Fruit fly (Drosophila melanogaster): ENCODE results near the gene RPA2.

Gene RPA2

dm6 chr2L:20913528-20913927 lies 12.4 kb downstream of the RPA2 start (continued):
- TF ChIP-seq CG10267 (tag; optimal IDR thresholded peaks at IDR 0.05) (no peak), crp (GFP tag; optimal IDR thresholded peaks at IDR 0.05) (no peak)

dm6 chr2L:20912789-20913300 lies 13.1 kb downstream of the RPA2 start:
- TF ChIP-seq lbe (GFP tag; optimal IDR thresholded peaks at IDR 0.05) (peak; percentile 1), bab2 (GFP tag; optimal IDR thresholded peaks at IDR 0.05) (no peak), GATAe (GFP tag; conservative IDR thresholded peaks at IDR 0.05) (no peak), Med (GFP tag) (peak; percentile 58), nom (GFP tag; optimal IDR thresholded peaks at IDR 0.05) (peak; percentile 48), Drgx (GFP tag; IDR thresholded peaks at IDR 0.05) (0 out of 2 replicates have a peak, but pooled peaks have one; percentile 48)

- TF ChIP-seq CG6791 (GFP tag; IDR thresholded peaks at IDR 0.05; ENCODE audit: partially characterized antibody) = no peak
- TF ChIP-seq CG1024 (GFP tag; IDR thresholded peaks at IDR 0.05) = no peak
- TF ChIP-seq CG6175 (GFP tag; IDR thresholded peaks at IDR 0.05) = no peak
- no peak for TF ChIP-seq onecut (GFP tag; IDR thresholded peaks at IDR 0.05)
- TF ChIP-seq CG17568 (GFP tag; optimal IDR thresholded peaks at IDR 0.05) = peak; percentile 65
- no peak for TF ChIP-seq CG3838 (GFP tag; optimal IDR thresholded peaks at IDR 0.05)
- TF ChIP-seq cas (GFP tag; IDR thresholded peaks at IDR 0.05) = no peak
- TF ChIP-seq so (GFP tag; IDR thresholded peaks at IDR 0.05) = peak; percentile 49; the same call in 2 of the 3 replicates
- TF ChIP-seq CG7745 (tag; optimal IDR thresholded peaks at IDR 0.05) = no peak
- TF ChIP-seq CG17912 (GFP tag; optimal IDR thresholded peaks at IDR 0.05) = peak; percentile 3
- TF ChIP-seq CG2712 (tag; optimal IDR thresholded peaks at IDR 0.05) = no peak
- no peak for TF ChIP-seq CG17361 (GFP tag; IDR thresholded peaks at IDR 0.05)
- TF ChIP-seq CG5180 (GFP tag; optimal IDR thresholded peaks at IDR 0.05) = peak; percentile 64
- TF ChIP-seq CkIIα-i1 (GFP tag; IDR thresholded peaks at IDR 0.05) = no peak
- no peak for TF ChIP-seq p53 (GFP tag; optimal IDR thresholded peaks at IDR 0.05)
- no peak for TF ChIP-seq unc-4 (GFP tag; IDR thresholded peaks at IDR 0.05; ENCODE audit: partially characterized antibody)
- no peak for TF ChIP-seq Hr3 (GFP tag; optimal IDR thresholded peaks at IDR 0.05)
- no peak for TF ChIP-seq CG4424 (GFP tag; optimal IDR thresholded peaks at IDR 0.05)
- no peak for TF ChIP-seq ERR (GFP tag; optimal IDR thresholded peaks at IDR 0.05)
- TF ChIP-seq crol (GFP tag; IDR thresholded peaks at IDR 0.05) = no peak
- TF ChIP-seq NC2β (GFP tag; optimal IDR thresholded peaks at IDR 0.05) = no peak
- TF ChIP-seq CG16815 (GFP tag; optimal IDR thresholded peaks at IDR 0.05) = no peak
- TF ChIP-seq MTF-1 (GFP tag; optimal IDR thresholded peaks at IDR 0.05; ENCODE audit: borderline replicate concordance) = peak; percentile 42
- TF ChIP-seq odd (GFP tag; optimal IDR thresholded peaks at IDR 0.05) = peak; percentile 9
- TF ChIP-seq CG9727 (GFP tag; optimal IDR thresholded peaks at IDR 0.05) = no peak
- TF ChIP-seq CG15696 (tag; optimal IDR thresholded peaks at IDR 0.05) = no peak
- TF ChIP-seq Poxn (GFP tag; IDR thresholded peaks at IDR 0.05) = no peak
- no peak for TF ChIP-seq NfI (GFP tag; optimal IDR thresholded peaks at IDR 0.05)
- peak; percentile 17 for TF ChIP-seq CG1603 (tag; optimal IDR thresholded peaks at IDR 0.05)
- TF ChIP-seq CG4730 (GFP tag; IDR thresholded peaks at IDR 0.05) = no peak
- no peak for TF ChIP-seq CG3065 (GFP tag; optimal IDR thresholded peaks at IDR 0.05)
- peak; percentile 46 for TF ChIP-seq Sox102F (GFP tag; optimal IDR thresholded peaks at IDR 0.05)
- peak; percentile 91 for TF ChIP-seq Med (GFP tag)
- no peak for TF ChIP-seq HLHmδ (GFP tag; optimal IDR thresholded peaks at IDR 0.05)
- no peak for TF ChIP-seq jing (GFP tag; optimal IDR thresholded peaks at IDR 0.05)
- TF ChIP-seq CG12942 (GFP tag; optimal IDR thresholded peaks at IDR 0.05) = peak; percentile 19
- TF ChIP-seq ci (GFP tag; IDR thresholded peaks at IDR 0.05) = peak; percentile 74
- no peak for TF ChIP-seq CG7372 (GFP tag; IDR thresholded peaks at IDR 0.05)
- no peak for TF ChIP-seq CG9215 (GFP tag; IDR thresholded peaks at IDR 0.05)
- TF ChIP-seq CG12219 (GFP tag; optimal IDR thresholded peaks at IDR 0.05) = peak; percentile 3
- no peak for TF ChIP-seq CG2199 (GFP tag; IDR thresholded peaks at IDR 0.05)
Measured at dm6 chr2L:20911374-20911773, 14.6 kb downstream of the RPA2 start.
